Comparison of ENCODE assay signal across 5 fruit fly cellular contexts in the genomic region with DNA sequence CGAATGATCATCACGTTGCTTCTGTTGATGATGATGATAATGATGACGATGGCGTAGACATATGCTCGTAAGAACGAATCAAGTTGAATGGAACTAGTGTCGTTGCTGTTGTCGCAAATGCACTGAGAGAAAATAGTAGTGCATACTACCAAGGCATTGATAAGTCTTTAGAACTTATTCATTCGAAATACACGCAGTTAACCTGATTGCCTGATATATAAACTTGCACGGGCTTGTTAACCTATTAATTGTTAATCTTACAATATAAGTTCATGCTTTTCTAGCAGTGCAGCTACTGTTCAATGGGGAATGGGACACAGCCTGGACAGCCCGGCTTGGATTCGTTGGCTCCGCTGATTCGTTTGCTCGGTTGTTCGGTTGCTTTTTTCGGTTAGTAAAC.
TF ChIP-seq lines count a peak whose summit lies in the region.

No protein-coding gene starts in this region.

- peak; percentile 35 for TF ChIP-seq CTCF in whole organism, embryonic (GFP tag; optimal IDR thresholded peaks at IDR 0.05; lab: Kevin White, UChicago)

TF ChIP-seq in whole organism, adult, 20 proteins besides CTCF, POLR2A, EP300 and RAD21:
- peak; percentile 26 for TF ChIP-seq CG33017 (tag; optimal IDR thresholded peaks at IDR 0.05; lab: Kevin White, UChicago)
- peak; percentile 36 for TF ChIP-seq CG7101 (tag; optimal IDR thresholded peaks at IDR 0.05; lab: Kevin White, UChicago)
- no peak for TF ChIP-seq Hr96 (GFP tag; optimal IDR thresholded peaks at IDR 0.05; lab: Kevin White, UChicago)
- TF ChIP-seq CG12768 (GFP tag; optimal IDR thresholded peaks at IDR 0.05; lab: Kevin White, UChicago): peak; percentile 17
- TF ChIP-seq Clk (GFP tag; optimal IDR thresholded peaks at IDR 0.05; lab: Kevin White, UChicago): peak; percentile 6

TF ChIP-seq in whole organism, embryonic, 481 proteins besides CTCF, POLR2A, EP300 and RAD21 (continues in another document):
- TF ChIP-seq CG2678 (tag; optimal IDR thresholded peaks at IDR 0.05; lab: Kevin White, UChicago) (peak; percentile 86), tap (tag; optimal IDR thresholded peaks at IDR 0.05; lab: Kevin White, UChicago) (peak; percentile 82), CG3726 (GFP tag; IDR thresholded peaks at IDR 0.05; lab: Robert Waterston, UW) (peak; percentile 60; the same call in 1 of the 3 replicates), CG3163 (GFP tag; optimal IDR thresholded peaks at IDR 0.05; lab: Kevin White, UChicago) (peak; percentile 58), prd (optimal IDR thresholded peaks at IDR 0.05; lab: Kevin White, UChicago) (no peak), prd (GFP tag; IDR thresholded peaks at IDR 0.05; lab: Robert Waterston, UW) (peak; percentile 87), Elba2 (GFP tag; optimal IDR thresholded peaks at IDR 0.05; lab: Kevin White, UChicago) (no peak), hb (GFP tag; IDR thresholded peaks at IDR 0.05; lab: Robert Waterston, UW; ENCODE audit: partially characterized antibody) (no peak), Dek (tag; optimal IDR thresholded peaks at IDR 0.05; lab: Kevin White, UChicago) (peak; percentile 69), lab (GFP tag; optimal IDR thresholded peaks at IDR 0.05; lab: Kevin White, UChicago) (peak; percentile 88), croc (GFP tag; conservative IDR thresholded peaks at IDR 0.05; lab: Robert Waterston, UW) (peak; percentile 74), crc (GFP tag; optimal IDR thresholded peaks at IDR 0.05; lab: Kevin White, UChicago) (peak; percentile 80), Asciz (GFP tag; optimal IDR thresholded peaks at IDR 0.05; lab: Kevin White, UChicago) (peak; percentile 65), CG8924 (tag; optimal IDR thresholded peaks at IDR 0.05; lab: Kevin White, UChicago) (peak; percentile 86), usp (GFP tag; optimal IDR thresholded peaks at IDR 0.05; lab: Kevin White, UChicago) (no peak), CG11398 (GFP tag; optimal IDR thresholded peaks at IDR 0.05; lab: Kevin White, UChicago) (peak; percentile 85), shn (GFP tag; optimal IDR thresholded peaks at IDR 0.05; lab: Kevin White, UChicago) (peak; percentile 68), Rx (GFP tag; IDR thresholded peaks at IDR 0.05; lab: Robert Waterston, UW) (peak; percentile 67), chinmo (GFP tag; IDR thresholded peaks at IDR 0.05; lab: Robert Waterston, UW; ENCODE audit: partially characterized antibody) (no peak), NFAT (GFP tag; IDR thresholded peaks at IDR 0.05; lab: Robert Waterston, UW) (peak; percentile 50)

TF ChIP-seq in whole organism, prepupa, 60 proteins besides CTCF, POLR2A, EP300 and RAD21 (continues in another document):
- TF ChIP-seq Eip93F (GFP tag; optimal IDR thresholded peaks at IDR 0.05; lab: Kevin White, UChicago) (no peak), Hr38 (GFP tag; optimal IDR thresholded peaks at IDR 0.05; lab: Kevin White, UChicago) (peak; percentile 43), CG6792 (GFP tag; optimal IDR thresholded peaks at IDR 0.05; lab: Kevin White, UChicago) (peak; percentile 86), CG4318 (GFP tag; optimal IDR thresholded peaks at IDR 0.05; lab: Kevin White, UChicago) (peak; percentile 90), Blimp-1 (GFP tag; optimal IDR thresholded peaks at IDR 0.05; lab: Kevin White, UChicago) (no peak), CG8319 (GFP tag; optimal IDR thresholded peaks at IDR 0.05; lab: Kevin White, UChicago) (peak; percentile 79), CG34406 (GFP tag; optimal IDR thresholded peaks at IDR 0.05; lab: Kevin White, UChicago) (peak; percentile 84), Hr4 (GFP tag; optimal IDR thresholded peaks at IDR 0.05; lab: Kevin White, UChicago) (peak; percentile 94), dac (GFP tag; optimal IDR thresholded peaks at IDR 0.05; lab: Kevin White, UChicago) (peak; percentile 93), CG32006 (GFP tag; optimal IDR thresholded peaks at IDR 0.05; lab: Kevin White, UChicago) (peak; percentile 97), salr (GFP tag; optimal IDR thresholded peaks at IDR 0.05; lab: Kevin White, UChicago) (peak; percentile 90 to 97), svp (GFP tag; lab: Kevin White, UChicago) (no peak), CG9139 (GFP tag; optimal IDR thresholded peaks at IDR 0.05; lab: Kevin White, UChicago) (peak; percentile 92), CG16779 (tag; optimal IDR thresholded peaks at IDR 0.05; lab: Kevin White, UChicago) (peak; percentile 92), net (GFP tag; optimal IDR thresholded peaks at IDR 0.05; lab: Kevin White, UChicago) (peak; percentile 92), Met (GFP tag; optimal IDR thresholded peaks at IDR 0.05; lab: Kevin White, UChicago) (peak; percentile 49), CG10631 (GFP tag; optimal IDR thresholded peaks at IDR 0.05; lab: Kevin White, UChicago) (peak; percentile 97), ss (GFP tag; optimal IDR thresholded peaks at IDR 0.05; lab: Kevin White, UChicago) (peak; percentile 96), CG8119 (GFP tag; IDR thresholded peaks at IDR 0.05; lab: Robert Waterston, UW) (peak; percentile 95), Sox102F (GFP tag; optimal IDR thresholded peaks at IDR 0.05; lab: Kevin White, UChicago) (peak; percentile 47), CG7368 (GFP tag; optimal IDR thresholded peaks at IDR 0.05; lab: Kevin White, UChicago) (peak; percentile 91)

TF ChIP-seq in whole organism, pupa, 21 proteins besides CTCF, POLR2A, EP300 and RAD21:
- TF ChIP-seq CG4496 (GFP tag; IDR thresholded peaks at IDR 0.05; lab: Robert Waterston, UW) (peak; percentile 97), CG34367 (tag; optimal IDR thresholded peaks at IDR 0.05; lab: Kevin White, UChicago) (peak; percentile 98), EcR (GFP tag; optimal IDR thresholded peaks at IDR 0.05; lab: Kevin White, UChicago) (peak; percentile 90), D1 (tag; optimal IDR thresholded peaks at IDR 0.05; lab: Kevin White, UChicago) (peak; percentile 76), CG17806 (tag; optimal IDR thresholded peaks at IDR 0.05; lab: Kevin White, UChicago) (peak; percentile 97), Pif1A (GFP tag; optimal IDR thresholded peaks at IDR 0.05; lab: Kevin White, UChicago) (peak; percentile 96), gl (tag; optimal IDR thresholded peaks at IDR 0.05; lab: Kevin White, UChicago) (peak; percentile 97), CG32121 (GFP tag; IDR thresholded peaks at IDR 0.05; lab: Robert Waterston, UW) (peak; percentile 89), CG15710 (tag; optimal IDR thresholded peaks at IDR 0.05; lab: Kevin White, UChicago) (peak; percentile 97), CG9948 (tag; optimal IDR thresholded peaks at IDR 0.05; lab: Kevin White, UChicago) (peak; percentile 97), CG14655 (GFP tag; optimal IDR thresholded peaks at IDR 0.05; lab: Kevin White, UChicago) (peak; percentile 98), CG13204 (GFP tag; optimal IDR thresholded peaks at IDR 0.05; lab: Kevin White, UChicago) (peak; percentile 90), CG8159 (tag; optimal IDR thresholded peaks at IDR 0.05; lab: Kevin White, UChicago) (peak; percentile 97), fd96Ca (GFP tag; IDR thresholded peaks at IDR 0.05; lab: Robert Waterston, UW) (peak; percentile 98), CG10348 (GFP tag; IDR thresholded peaks at IDR 0.05; lab: Robert Waterston, UW) (peak; percentile 70), CG8301 (tag; optimal IDR thresholded peaks at IDR 0.05; lab: Kevin White, UChicago) (peak; percentile 98), rn (GFP tag; IDR thresholded peaks at IDR 0.05; lab: Robert Waterston, UW) (peak; percentile 93), CG12605 (GFP tag; IDR thresholded peaks at IDR 0.05; lab: Robert Waterston, UW) (peak; percentile 91), Pif1B (GFP tag; optimal IDR thresholded peaks at IDR 0.05; lab: Kevin White, UChicago) (peak; percentile 95), Snoo (tag; optimal IDR thresholded peaks at IDR 0.05; lab: Kevin White, UChicago) (peak; percentile 69), Ets98B (GFP tag; IDR thresholded peaks at IDR 0.05; lab: Robert Waterston, UW) (peak; percentile 96)

TF ChIP-seq in whole organism, wandering third instar larva, 38 proteins besides CTCF, POLR2A, EP300 and RAD21 (continues in another document):
- TF ChIP-seq sage (GFP tag; optimal IDR thresholded peaks at IDR 0.05; lab: Kevin White, UChicago) (no peak), Hr83 (GFP tag; optimal IDR thresholded peaks at IDR 0.05; lab: Kevin White, UChicago; ENCODE audit: poor library complexity, severe bottlenecking) (no peak), tai (GFP tag; optimal IDR thresholded peaks at IDR 0.05; lab: Kevin White, UChicago) (no peak), HLH106 (tag; optimal IDR thresholded peaks at IDR 0.05; lab: Kevin White, UChicago) (peak; percentile 23), Hnf4 (GFP tag; optimal IDR thresholded peaks at IDR 0.05; lab: Kevin White, UChicago) (peak; percentile 36), foxo (GFP tag; optimal IDR thresholded peaks at IDR 0.05; lab: Kevin White, UChicago) (peak in 1 of 2 experiments; percentile 63), psq (GFP tag; optimal IDR thresholded peaks at IDR 0.05; lab: Kevin White, UChicago) (peak; percentile 33), jim (GFP tag; optimal IDR thresholded peaks at IDR 0.05; lab: Kevin White, UChicago) (no peak), lola (GFP tag; optimal IDR thresholded peaks at IDR 0.05; lab: Kevin White, UChicago) (no peak), dl (GFP tag; optimal IDR thresholded peaks at IDR 0.05; lab: Kevin White, UChicago; ENCODE audit: insufficient read depth in 1 of 2, partially characterized antibody in 2 of 2) (no peak), dsf (GFP tag; optimal IDR thresholded peaks at IDR 0.05; lab: Kevin White, UChicago; ENCODE audit: borderline replicate concordance) (no peak), Vsx2 (GFP tag; optimal IDR thresholded peaks at IDR 0.05; lab: Kevin White, UChicago; ENCODE audit: partially characterized antibody) (no peak), Jra (GFP tag; optimal IDR thresholded peaks at IDR 0.05; lab: Kevin White, UChicago) (no peak), woc (GFP tag; optimal IDR thresholded peaks at IDR 0.05; lab: Kevin White, UChicago) (peak; percentile 43), pan (optimal IDR thresholded peaks at IDR 0.05; lab: Kevin White, UChicago) (no peak), brk (GFP tag; optimal IDR thresholded peaks at IDR 0.05; lab: Kevin White, UChicago) (no peak), Dfd (GFP tag; optimal IDR thresholded peaks at IDR 0.05; lab: Kevin White, UChicago) (no peak), h (GFP tag; optimal IDR thresholded peaks at IDR 0.05; lab: Kevin White, UChicago) (peak; percentile 65), Sp1 (GFP tag; optimal IDR thresholded peaks at IDR 0.05; lab: Kevin White, UChicago) (peak; percentile 19), fru (GFP tag; optimal IDR thresholded peaks at IDR 0.05; lab: Kevin White, UChicago) (peak; percentile 70), sv (GFP tag; optimal IDR thresholded peaks at IDR 0.05; lab: Kevin White, UChicago) (peak; percentile 87), CrebA (GFP tag; optimal IDR thresholded peaks at IDR 0.05; lab: Kevin White, UChicago; ENCODE audit: borderline replicate concordance) (no peak), Rel (GFP tag; optimal IDR thresholded peaks at IDR 0.05; lab: Kevin White, UChicago) (no peak), Rel (tag; optimal IDR thresholded peaks at IDR 0.05; lab: Kevin White, UChicago) (no peak), dmrt93B (GFP tag; optimal IDR thresholded peaks at IDR 0.05; lab: Kevin White, UChicago) (peak; percentile 21), usp (GFP tag; optimal IDR thresholded peaks at IDR 0.05; lab: Kevin White, UChicago) (no peak)
